Worm (Caenorhabditis elegans) whole organism, early embryonic: ENCODE measurements around the gene F59B1.8.

Experiments used
- B0310.2 ChIP-seq: sonication (generic microtip); optimal IDR thresholded peaks from 2 replicates; lab custom pipeline; 2016; ENCODE audit warnings: mild to moderate bottlenecking, missing genetic modification characterization, missing compliant biosample characterization
- F13C5.2 ChIP-seq: sonication (generic microtip); optimal IDR thresholded peaks from 2 replicates; lab custom pipeline; 2017; ENCODE audit warnings: mild to moderate bottlenecking, missing genetic modification characterization, inconsistent platforms, missing compliant biosample characterization
- aly-1 ChIP-seq: sonication (generic microtip); optimal IDR thresholded peaks from 2 replicates; lab custom pipeline; 2016; ENCODE audit warnings: missing genetic modification characterization, missing compliant biosample characterization
- ama-1 ChIP-seq: fragments of 150-350 bp; optimal IDR thresholded peaks from 2 replicates; lab custom pipeline; 2014
- ceh-13 ChIP-seq: fragments of 200-800 bp; sonication (Bioruptor generic); optimal IDR thresholded peaks from 2 replicates; lab custom pipeline; 2018; ENCODE audit warnings: mild to moderate bottlenecking, missing genetic modification characterization, missing compliant biosample characterization
- ceh-36 ChIP-seq: sonication (generic microtip); optimal IDR thresholded peaks from 2 replicates; lab custom pipeline; 2016; ENCODE audit warnings: missing genetic modification characterization, inconsistent platforms, missing compliant biosample characterization
- ets-7 ChIP-seq: sonication (generic microtip); optimal IDR thresholded peaks from 2 replicates; lab custom pipeline; 2016; ENCODE audit warnings: missing genotype, missing genetic modification characterization, missing compliant biosample characterization
- flt-1 ChIP-seq: fragments of 200-800 bp; sonication (Bioruptor generic); IDR thresholded peaks from 2 replicates; pipeline ENCODE4 v1.3.6; 2022; ENCODE audit warnings: missing genetic modification characterization, missing compliant biosample characterization
- hmbx-1 ChIP-seq: sonication (generic microtip); optimal IDR thresholded peaks from 2 replicates; lab custom pipeline; 2016; ENCODE audit warnings: mild to moderate bottlenecking, missing genetic modification characterization, missing compliant biosample characterization
- hmg-4 ChIP-seq: fragments of 200-800 bp; sonication (Bioruptor generic); optimal IDR thresholded peaks from 2 replicates; lab custom pipeline; 2018; ENCODE audit warnings: mild to moderate bottlenecking, missing genetic modification characterization, missing compliant biosample characterization
- hnd-1 ChIP-seq: sonication (generic microtip); optimal IDR thresholded peaks from 2 replicates; lab custom pipeline; 2016; ENCODE audit warnings: missing genetic modification characterization, missing compliant biosample characterization
- pes-1 ChIP-seq: fragments of 200-800 bp; sonication (Bioruptor generic); IDR thresholded peaks from 2 replicates; pipeline ENCODE4 v1.3.6; 2022; ENCODE audit warnings: missing genetic modification reagents, missing genetic modification characterization, missing compliant biosample characterization
- scrt-1 ChIP-seq: fragments of 200-800 bp; sonication (Bioruptor generic); IDR thresholded peaks from 2 replicates; pipeline ENCODE4 v1.3.6; 2022; ENCODE audit warnings: missing genetic modification characterization, missing compliant biosample characterization
- sea-1 ChIP-seq: fragments of 200-800 bp; sonication (Bioruptor generic); conservative IDR thresholded peaks from 2 replicates; pipeline ENCODE4 v1.3.6; 2022; ENCODE audit warnings: missing genetic modification characterization, missing compliant biosample characterization
- tbx-11 ChIP-seq: fragments of 200-800 bp; sonication (Bioruptor generic); IDR thresholded peaks from 2 replicates; pipeline ENCODE4 v1.3.6; 2022; ENCODE audit warnings: missing genetic modification characterization, missing compliant biosample characterization
- tbx-37 ChIP-seq: fragments of 200-800 bp; sonication (Bioruptor generic); conservative IDR thresholded peaks from 2 replicates; pipeline ENCODE4 v1.3.6; 2022; ENCODE audit warnings: missing genetic modification reagents, missing genetic modification characterization, missing compliant biosample characterization
- tra-4 ChIP-seq: sonication (generic microtip); optimal IDR thresholded peaks from 2 replicates; lab custom pipeline; 2017; ENCODE audit warnings: missing genetic modification characterization, missing compliant biosample characterization

The F59B1.8 gene

DNA sequence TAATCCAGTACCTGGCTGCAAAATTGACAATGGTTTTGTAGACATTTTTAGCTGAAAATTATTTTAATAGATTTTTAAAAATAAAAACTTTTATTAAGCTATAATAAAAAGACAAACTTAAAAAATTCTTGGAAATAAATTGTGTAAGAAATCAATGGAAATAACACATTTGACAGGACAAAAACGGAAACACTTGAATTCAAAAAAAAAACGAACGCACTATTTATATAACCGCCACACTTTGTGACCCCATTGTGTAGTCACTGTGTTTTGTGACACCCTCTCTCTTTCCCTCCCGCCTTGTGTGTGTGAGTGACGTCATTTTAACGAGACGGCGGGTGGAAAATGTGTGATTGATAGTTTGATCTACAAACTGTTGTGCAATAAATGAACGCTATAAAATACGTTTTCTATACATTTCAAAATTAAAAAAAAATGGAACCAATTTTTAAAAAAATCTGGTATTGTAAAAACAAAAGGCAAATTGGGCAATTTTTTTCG lies at the start of gene F59B1.8:
F59B1.8 (minus strand) TSS at position 51 of the 501 bp plus-strand sequence.
- TF ChIP-seq ceh-36 (tag; lab: Kevin White, UChicago) (no peak), B0310.2 (tag; lab: Kevin White, UChicago) (no peak)

DNA sequence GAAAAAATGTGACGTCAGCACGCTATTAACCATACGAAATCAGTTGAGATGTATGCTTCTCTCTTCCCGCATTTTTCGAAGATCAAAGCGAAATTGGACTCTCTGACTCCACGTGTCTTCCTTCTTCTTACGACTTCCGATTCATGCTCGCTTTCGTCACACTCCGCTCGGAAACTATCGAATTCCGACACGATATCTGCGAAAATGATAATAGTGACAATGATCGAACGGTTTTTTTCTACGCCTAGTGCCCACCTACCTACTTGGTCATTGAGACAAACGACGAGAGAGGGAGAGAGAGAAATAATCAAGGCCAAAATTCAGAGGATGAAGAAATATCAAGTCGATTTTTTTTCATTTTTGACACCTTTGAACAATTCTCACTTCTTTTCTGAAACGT lies 49.6 kb upstream of the F59B1.8 start:
- TF ChIP-seq sea-1 (no peak), hmbx-1 (tag; lab: Kevin White, UChicago) (no peak), hmg-4 (GFP tag; lab: Kevin White, UChicago) (no peak), aly-1 (tag; lab: Kevin White, UChicago) (no peak), tra-4 (tag; lab: Kevin White, UChicago) (no peak), ceh-36 (tag; lab: Kevin White, UChicago) (no peak), pes-1 (GFP tag; lab: Robert Waterston, UW) (no peak), B0310.2 (tag; lab: Kevin White, UChicago) (no peak)

DNA sequence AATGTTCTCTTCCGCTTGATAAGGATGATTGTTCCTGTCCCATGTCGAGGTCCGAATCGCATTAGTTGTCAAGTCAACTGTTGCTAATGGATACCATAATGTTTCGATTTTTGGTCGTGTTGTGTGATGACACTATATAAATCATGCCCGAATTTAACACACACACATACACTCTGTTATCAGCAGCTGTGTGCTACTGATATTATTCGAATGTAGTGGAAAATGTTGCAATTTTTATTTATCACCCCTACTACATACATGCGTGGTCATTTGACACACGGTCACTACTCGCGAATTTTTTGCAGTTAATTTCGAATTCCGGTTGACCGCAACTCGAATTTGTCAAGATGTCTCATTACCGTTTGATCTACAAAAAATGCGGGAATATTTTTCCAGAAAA lies 48.6 kb upstream of the F59B1.8 start:
- TF ChIP-seq tra-4 (tag; lab: Kevin White, UChicago) = no peak
- TF ChIP-seq ceh-36 (tag; lab: Kevin White, UChicago) = no peak
- no peak for TF ChIP-seq hnd-1 (tag; lab: Kevin White, UChicago)
- no peak for TF ChIP-seq flt-1 (GFP tag; lab: Robert Waterston, UW)
- TF ChIP-seq ceh-13 = no peak
- TF ChIP-seq B0310.2 (tag; lab: Kevin White, UChicago) = no peak
- no peak for TF ChIP-seq tbx-11 (GFP tag; lab: Robert Waterston, UW)
- no peak for TF ChIP-seq tbx-37 (GFP tag; lab: Robert Waterston, UW)
- no peak for TF ChIP-seq sea-1
- TF ChIP-seq ets-7 (tag; lab: Kevin White, UChicago) = no peak

DNA sequence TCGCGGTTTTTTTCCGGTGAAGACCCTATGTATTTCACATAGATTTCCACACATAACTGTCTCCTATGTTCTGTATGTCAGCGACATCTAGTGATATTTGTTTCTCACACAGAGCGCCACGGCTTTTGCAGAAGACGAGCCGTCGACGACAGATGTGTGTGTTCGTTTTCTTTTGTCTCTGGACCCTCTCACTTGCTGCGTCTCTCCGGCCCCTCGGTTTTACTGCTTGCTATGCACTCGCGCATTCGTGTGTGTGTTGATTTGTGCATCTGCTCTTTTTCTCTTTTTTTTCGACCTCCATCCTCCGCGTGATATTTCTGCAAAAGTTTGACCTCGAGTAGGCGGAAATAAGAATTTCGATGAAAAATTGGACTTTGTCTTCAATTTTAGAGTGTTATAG lies 44.7 kb upstream of the F59B1.8 start:
- TF ChIP-seq ets-7 (tag; lab: Kevin White, UChicago) (no peak), pes-1 (GFP tag; lab: Robert Waterston, UW) (no peak), F13C5.2 (tag; lab: Kevin White, UChicago) (no peak), ceh-36 (tag; lab: Kevin White, UChicago) (no peak), tbx-37 (GFP tag; lab: Robert Waterston, UW) (no peak), aly-1 (tag; lab: Kevin White, UChicago) (no peak), scrt-1 (no peak), B0310.2 (tag; lab: Kevin White, UChicago) (no peak)

DNA sequence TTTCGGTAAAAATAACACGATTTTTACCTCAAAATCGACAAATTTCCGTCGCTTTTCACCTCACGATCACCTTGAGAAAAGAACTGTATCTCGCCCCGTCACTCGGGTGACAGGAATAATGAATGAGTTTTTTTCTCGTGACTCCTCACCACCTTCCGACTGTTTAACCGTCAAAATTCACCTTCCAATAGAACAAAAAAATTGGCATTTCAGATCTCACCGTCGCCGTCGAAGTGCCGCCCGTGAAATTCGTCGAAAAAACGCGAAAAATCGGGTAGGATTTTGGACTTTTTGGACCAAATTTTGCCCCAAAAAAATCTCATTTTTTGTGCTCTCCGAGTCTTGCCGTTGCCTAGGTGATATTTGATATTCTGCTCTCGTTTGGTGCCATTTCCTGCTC lies 42.9 kb upstream of the F59B1.8 start, which contains the start of gene unc-132:
unc-132 (plus strand) TSS at position 208 of the 400 bp plus-strand sequence.
- TF ChIP-seq hnd-1 (tag; lab: Kevin White, UChicago) (no peak), ama-1 (lab: Kevin White, UChicago) (no peak), sea-1 (no peak), tbx-37 (GFP tag; lab: Robert Waterston, UW) (no peak), ceh-13 (no peak), F13C5.2 (tag; lab: Kevin White, UChicago) (no peak), ets-7 (tag; lab: Kevin White, UChicago) (no peak)

DNA sequence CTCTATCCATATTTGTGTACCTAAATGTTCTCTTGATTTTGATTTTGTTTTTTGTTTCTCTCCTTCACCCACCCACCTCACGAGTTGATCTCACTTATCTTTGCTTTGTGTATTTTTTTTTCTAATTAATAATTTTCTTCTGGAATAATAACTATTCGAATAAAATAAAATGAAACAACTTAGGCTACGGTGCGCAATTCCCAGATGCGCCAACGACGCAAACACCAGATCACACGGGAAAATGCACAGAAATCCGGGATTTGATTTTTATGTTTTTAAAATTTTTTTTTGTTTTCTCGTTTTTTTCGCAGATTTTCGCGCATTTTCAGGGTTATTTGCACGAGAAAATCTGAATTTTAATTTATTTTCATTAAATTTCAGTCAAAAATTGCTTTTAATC lies 42.2 kb upstream of the F59B1.8 start:
- TF ChIP-seq sea-1 (no peak), scrt-1 (no peak), tra-4 (tag; lab: Kevin White, UChicago) (no peak), aly-1 (tag; lab: Kevin White, UChicago) (no peak), tbx-37 (GFP tag; lab: Robert Waterston, UW) (no peak), pes-1 (GFP tag; lab: Robert Waterston, UW) (no peak), ama-1 (lab: Kevin White, UChicago) (no peak), hmg-4 (GFP tag; lab: Kevin White, UChicago) (no peak), B0310.2 (tag; lab: Kevin White, UChicago) (no peak), hnd-1 (tag; lab: Kevin White, UChicago) (no peak), ets-7 (tag; lab: Kevin White, UChicago) (no peak), ceh-36 (tag; lab: Kevin White, UChicago) (no peak), tbx-11 (GFP tag; lab: Robert Waterston, UW) (no peak)

DNA sequence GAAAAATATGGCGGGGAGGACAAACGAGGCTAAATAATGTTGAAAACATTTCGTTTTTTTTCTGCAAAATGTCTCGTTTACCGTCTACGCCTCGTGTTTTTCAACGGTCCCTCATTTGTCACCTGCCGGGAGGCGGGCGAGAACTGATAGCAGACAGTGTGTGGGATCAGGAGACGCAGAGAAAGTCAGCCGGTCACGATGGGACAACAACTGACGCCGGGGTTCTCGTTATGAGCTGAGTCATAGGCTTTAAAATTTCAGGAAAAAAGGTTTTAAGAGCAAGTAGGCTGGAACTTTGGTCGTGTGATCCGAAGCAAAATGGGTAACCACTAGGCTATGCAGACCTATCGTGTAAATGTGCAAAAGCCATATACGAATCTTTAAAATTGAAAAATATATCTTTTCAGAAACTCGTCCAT lies 41.8 kb upstream of the F59B1.8 start, which contains the start of gene W08A12.2:
W08A12.2 (minus strand) TSS at position 103 of the 419 bp plus-strand sequence.
- TF ChIP-seq hmbx-1 (tag; lab: Kevin White, UChicago) (no peak), B0310.2 (tag; lab: Kevin White, UChicago) (no peak), aly-1 (tag; lab: Kevin White, UChicago) (no peak), hmg-4 (GFP tag; lab: Kevin White, UChicago) (no peak), flt-1 (GFP tag; lab: Robert Waterston, UW) (no peak), tra-4 (tag; lab: Kevin White, UChicago) (no peak), ceh-13 (no peak), tbx-11 (GFP tag; lab: Robert Waterston, UW) (no peak), sea-1 (no peak), tbx-37 (GFP tag; lab: Robert Waterston, UW) (no peak), scrt-1 (no peak), ama-1 (lab: Kevin White, UChicago) (no peak), F13C5.2 (tag; lab: Kevin White, UChicago) (no peak), pes-1 (GFP tag; lab: Robert Waterston, UW) (no peak), ets-7 (tag; lab: Kevin White, UChicago) (no peak)

DNA sequence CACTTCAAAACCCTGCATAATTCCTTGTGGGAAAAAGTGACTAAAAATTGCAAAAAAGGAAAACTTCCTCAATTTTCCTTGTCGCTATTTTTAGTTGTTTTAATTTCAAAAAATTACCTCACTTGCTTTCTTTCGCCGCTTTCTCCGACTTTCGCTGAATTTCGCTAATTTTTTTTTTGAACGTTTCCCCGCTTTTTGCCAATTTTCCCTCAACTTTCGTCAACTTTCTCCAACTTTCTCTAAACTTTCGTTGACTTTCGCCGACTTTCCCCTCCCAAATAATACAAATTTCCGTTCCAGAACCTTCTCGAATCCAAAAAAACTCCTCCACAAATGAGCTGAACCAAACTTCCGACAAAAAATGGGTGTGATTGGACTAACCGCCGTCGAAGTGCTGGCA lies 38.5 kb upstream of the F59B1.8 start, which contains the start of gene W08A12.3:
W08A12.3 (plus strand) TSS at position 301 of the 400 bp plus-strand sequence.
- TF ChIP-seq ets-7 (tag; lab: Kevin White, UChicago) (no peak), ceh-13 (no peak), scrt-1 (no peak), aly-1 (tag; lab: Kevin White, UChicago) (no peak)
